Worm (Caenorhabditis elegans): ENCODE measurements around the gene ech-6.

ce11 chrIII:9798478-9799157 is 45.9 kb upstream of the ech-6 start, which contains the start of gene ZK632.2:
- TF ChIP-seq tab-1 (GFP tag; IDR thresholded peaks at IDR 0.05) (no peak), klf-2 (GFP tag; conservative IDR thresholded peaks at IDR 0.05) (no peak), med-1 (GFP tag; optimal IDR thresholded peaks at IDR 0.05; ENCODE audit: insufficient read depth) (no peak), ztf-29 (GFP tag; IDR thresholded peaks at IDR 0.05) (no peak), T22C8.4 (GFP tag; IDR thresholded peaks at IDR 0.05) (no peak), ref-1 (GFP tag; conservative IDR thresholded peaks at IDR 0.05) (no peak), ztf-23 (GFP tag; IDR thresholded peaks at IDR 0.05) (no peak)
